Worm (Caenorhabditis elegans): ENCODE data around the gene M01F1.4.

The M01F1.4 gene

ce11 chrIII:3505051-3505548 lies 4.7 kb downstream of the M01F1.4 start, which contains the start of gene lias-1 (continued):
- TF ChIP-seq snpc-1.3 (tag; optimal IDR thresholded peaks at IDR 0.05; ENCODE audit: insufficient read depth) (peak; percentile 76), mcd-1 (GFP tag; IDR thresholded peaks at IDR 0.05) (peak; percentile 78), ztf-22 (GFP tag; optimal IDR thresholded peaks at IDR 0.05) (no peak), K12H6.12 (tag; optimal IDR thresholded peaks at IDR 0.05) (peak; percentile 21), cebp-1 (GFP tag; IDR thresholded peaks at IDR 0.05) (0 out of 2 replicates have a peak, but pooled peaks have one; percentile 31), cebp-1 (tag; optimal IDR thresholded peaks at IDR 0.05) (peak; percentile 66), lsl-1 (GFP tag; optimal IDR thresholded peaks at IDR 0.05) (peak; percentile 88), hmg-1.2 (GFP tag; IDR thresholded peaks at IDR 0.05) (peak; percentile 69), ama-1 (optimal IDR thresholded peaks at IDR 0.05) (no peak), ama-1 (GFP tag; optimal IDR thresholded peaks at IDR 0.05) (peak in 1 of 2 experiments; percentile 17), rcor-1 (GFP tag; IDR thresholded peaks at IDR 0.05) (peak; percentile 59), lin-35 (GFP tag; optimal IDR thresholded peaks at IDR 0.05) (peak in 1 of 3 experiments; percentile 68), pha-4 (tag; optimal IDR thresholded peaks at IDR 0.05) (peak; percentile 31), ceh-27 (GFP tag; optimal IDR thresholded peaks at IDR 0.05) (peak; percentile 56), F22D6.2 (tag; optimal IDR thresholded peaks at IDR 0.05) (peak; percentile 7), madf-8 (GFP tag; conservative IDR thresholded peaks at IDR 0.05) (peak; percentile 39), lir-1 (GFP tag; conservative IDR thresholded peaks at IDR 0.05) (no peak), snpc-3.4 (tag; optimal IDR thresholded peaks at IDR 0.05) (no peak), B0019.2 (GFP tag; conservative IDR thresholded peaks at IDR 0.05) (no peak), unc-62 (GFP tag; optimal IDR thresholded peaks at IDR 0.05) (no peak)

ce11 chrIII:3504239-3504638 lies 5.6 kb downstream of the M01F1.4 start:
- no peak for TF ChIP-seq B0336.3 (GFP tag; IDR thresholded peaks at IDR 0.05)
- TF ChIP-seq F39B2.1 (GFP tag; IDR thresholded peaks at IDR 0.05): no peak
- no peak for TF ChIP-seq snpc-1.1 (tag; optimal IDR thresholded peaks at IDR 0.05; ENCODE audit: insufficient read depth)
- TF ChIP-seq egl-44 (GFP tag; IDR thresholded peaks at IDR 0.05): peak; percentile 32; the same call in 1 of the 2 replicates
- TF ChIP-seq lin-54 (GFP tag; optimal IDR thresholded peaks at IDR 0.05): no peak
- TF ChIP-seq him-1 (tag; optimal IDR thresholded peaks at IDR 0.05): no peak
- no peak for TF ChIP-seq F49E8.2 (tag; optimal IDR thresholded peaks at IDR 0.05; ENCODE audit: insufficient read depth)

ce11 chrIII:3503286-3503685 lies 6.5 kb downstream of the M01F1.4 start, which contains the start of gene rpl-16:
Gene rpl-16 (minus strand): TSS chrIII:3503604.
- TF ChIP-seq hlh-12 (tag; optimal IDR thresholded peaks at IDR 0.05) (no peak), ekl-4 (GFP tag; IDR thresholded peaks at IDR 0.05) (peak; percentile 73), lin-54 (GFP tag; optimal IDR thresholded peaks at IDR 0.05) (peak; percentile 47), C17E4.6 (GFP tag; IDR thresholded peaks at IDR 0.05) (no peak), snpc-1.1 (tag; optimal IDR thresholded peaks at IDR 0.05; ENCODE audit: insufficient read depth) (no peak), let-526 (GFP tag; IDR thresholded peaks at IDR 0.05) (no peak), ztf-18 (tag; optimal IDR thresholded peaks at IDR 0.05) (no peak), mes-4 (tag; optimal IDR thresholded peaks at IDR 0.05) (no peak), egrh-3 (GFP tag; IDR thresholded peaks at IDR 0.05) (no peak), snpc-4 (GFP tag; optimal IDR thresholded peaks at IDR 0.05) (no peak), snpc-4 (tag; optimal IDR thresholded peaks at IDR 0.05) (no peak), bed-1 (GFP tag; IDR thresholded peaks at IDR 0.05) (no peak), mcd-1 (GFP tag; IDR thresholded peaks at IDR 0.05) (peak; percentile 46), snpc-3.4 (tag; optimal IDR thresholded peaks at IDR 0.05) (peak; percentile 4), aptf-3 (GFP tag; IDR thresholded peaks at IDR 0.05) (peak; percentile 60; the same call in 1 of the 2 replicates), ztf-3 (GFP tag; optimal IDR thresholded peaks at IDR 0.05) (no peak), ceh-100 (GFP tag; IDR thresholded peaks at IDR 0.05) (no peak), athp-1 (tag; optimal IDR thresholded peaks at IDR 0.05) (no peak), nhr-90 (tag; optimal IDR thresholded peaks at IDR 0.05) (no peak), egl-44 (GFP tag; IDR thresholded peaks at IDR 0.05) (no peak), ceh-58 (GFP tag; IDR thresholded peaks at IDR 0.05) (no peak), K11D2.4 (GFP tag; IDR thresholded peaks at IDR 0.05) (no peak), attf-5 (GFP tag; optimal IDR thresholded peaks at IDR 0.05) (no peak), F23B12.7 (tag; optimal IDR thresholded peaks at IDR 0.05; ENCODE audit: insufficient read depth) (no peak)
